Worm (Caenorhabditis elegans) whole organism, midembryonic: ENCODE measurements around the gene C50C3.5.

Source experiments
- T22C8.4 ChIP-seq: fragments of 200-800 bp; sonication (Bioruptor generic); IDR thresholded peaks from 2 replicates; pipeline ENCODE4 v1.3.6; 2022; ENCODE audit warnings: missing genetic modification characterization, missing compliant biosample characterization
- cog-1 ChIP-seq: sonication (generic microtip); optimal IDR thresholded peaks from 2 replicates; lab custom pipeline; 2016; ENCODE audit warnings: missing genetic modification characterization, missing compliant biosample characterization
- flt-1 ChIP-seq: fragments of 200-800 bp; sonication (Bioruptor generic); IDR thresholded peaks from 2 replicates; pipeline ENCODE4 v1.3.6; 2022; ENCODE audit warnings: missing genetic modification characterization, missing compliant biosample characterization
- klf-2 ChIP-seq: fragments of 200-800 bp; sonication (Bioruptor generic); conservative IDR thresholded peaks from 2 replicates; pipeline ENCODE4 v1.3.6; 2022; ENCODE audit warnings: missing genetic modification reagents, missing genetic modification characterization, missing compliant biosample characterization
- med-1 ChIP-seq: sonication (generic microtip); optimal IDR thresholded peaks from 2 replicates; lab custom pipeline; 2017; ENCODE audit warnings: missing genetic modification characterization, mild to moderate bottlenecking, missing compliant biosample characterization, antibody characterized with exemption, missing genetic modification reagents; ENCODE audit not compliant: insufficient read depth
- ref-1 ChIP-seq: fragments of 200-800 bp; sonication (Bioruptor generic); conservative IDR thresholded peaks from 2 replicates; pipeline ENCODE4 v1.3.6; 2022; ENCODE audit warnings: missing genetic modification reagents, missing genetic modification characterization, missing compliant biosample characterization
- ztf-23 ChIP-seq: fragments of 200-800 bp; sonication (Bioruptor generic); IDR thresholded peaks from 2 replicates; pipeline ENCODE4 v1.3.6; 2022; ENCODE audit warnings: missing genetic modification reagents, missing genetic modification characterization, missing compliant biosample characterization
- ztf-29 ChIP-seq: fragments of 200-800 bp; sonication (Bioruptor generic); IDR thresholded peaks from 2 replicates; pipeline ENCODE4 v1.3.6; 2022; ENCODE audit warnings: missing genetic modification reagents, missing genetic modification characterization, missing compliant biosample characterization

DNA sequence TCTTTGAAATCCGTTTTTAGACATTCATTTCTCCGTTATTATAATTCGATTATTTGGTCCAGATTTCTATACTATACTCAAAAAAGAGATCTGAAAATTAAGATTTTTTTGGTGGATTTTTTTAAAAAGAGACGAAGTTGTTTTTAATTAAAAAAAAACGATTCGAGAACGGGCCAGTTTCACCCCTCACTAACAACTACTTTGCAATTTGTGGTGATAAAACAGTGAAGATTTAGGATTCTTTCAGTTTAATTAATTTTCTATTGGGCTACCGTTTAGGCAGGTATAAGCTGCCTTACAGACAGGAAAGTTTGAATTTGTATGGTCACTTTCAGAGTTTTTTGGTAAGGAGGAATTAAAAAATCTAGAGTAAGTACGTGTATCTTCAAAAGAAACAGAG is 22.1 kb downstream of the C50C3.5 start, which contains the start of gene unc-36:
- no peak for TF ChIP-seq ztf-23 (GFP tag; lab: Robert Waterston, UW)
- no peak for TF ChIP-seq med-1
- TF ChIP-seq klf-2 (GFP tag; lab: Robert Waterston, UW): no peak
- TF ChIP-seq ztf-29 (GFP tag; lab: Robert Waterston, UW): no peak
- TF ChIP-seq cog-1 (tag; lab: Kevin White, UChicago): no peak
- no peak for TF ChIP-seq flt-1
- TF ChIP-seq ref-1 (GFP tag; lab: Robert Waterston, UW): no peak
- no peak for TF ChIP-seq T22C8.4
